Worm (Caenorhabditis elegans) whole organism, mixed stage, embryonic: ENCODE measurements around the gene brc-1.

Experiments used
- elt-3 ChIP-seq: fragments of 150-350 bp; optimal IDR thresholded peaks from 2 replicates; lab custom pipeline; 2014; ENCODE audit warnings: missing biosample characterization, missing genetic modification characterization
- mep-1 ChIP-seq: fragments of 150-350 bp; optimal IDR thresholded peaks from 2 replicates; lab custom pipeline; 2017; ENCODE audit warnings: missing biosample characterization, missing genetic modification reagents, missing genetic modification characterization, inconsistent platforms
- nhr-2 ChIP-seq: fragments of 150-350 bp; optimal IDR thresholded peaks from 2 replicates; lab custom pipeline; 2014; ENCODE audit warnings: missing biosample characterization, missing genetic modification characterization
- nhr-28 ChIP-seq: fragments of 150-350 bp; optimal IDR thresholded peaks from 2 replicates; lab custom pipeline; 2014; ENCODE audit warnings: missing biosample characterization, missing genetic modification characterization
- pha-4 ChIP-seq: fragments of 150-350 bp; optimal IDR thresholded peaks from 2 replicates; lab custom pipeline; 2018; ENCODE audit warnings: missing biosample characterization, missing genetic modification reagents, missing genetic modification characterization
- snpc-4 ChIP-seq: fragments of 150-350 bp; optimal IDR thresholded peaks from 2 replicates; lab custom pipeline; 2014; ENCODE audit warnings: missing biosample characterization, missing genetic modification characterization
- sptf-1 ChIP-seq: sonication (generic microtip); optimal IDR thresholded peaks from 2 replicates; lab custom pipeline; 2017; ENCODE audit warnings: mild to moderate bottlenecking, missing genetic modification characterization, moderate library complexity, missing compliant biosample characterization
- unc-39 ChIP-seq: fragments of 150-350 bp; optimal IDR thresholded peaks from 2 replicates; lab custom pipeline; 2014; ENCODE audit warnings: missing biosample characterization, missing genetic modification characterization
- ztf-11 ChIP-seq: fragments of 150-350 bp; optimal IDR thresholded peaks from 2 replicates; lab custom pipeline; 2014; ENCODE audit warnings: missing biosample characterization, missing genetic modification characterization

DNA sequence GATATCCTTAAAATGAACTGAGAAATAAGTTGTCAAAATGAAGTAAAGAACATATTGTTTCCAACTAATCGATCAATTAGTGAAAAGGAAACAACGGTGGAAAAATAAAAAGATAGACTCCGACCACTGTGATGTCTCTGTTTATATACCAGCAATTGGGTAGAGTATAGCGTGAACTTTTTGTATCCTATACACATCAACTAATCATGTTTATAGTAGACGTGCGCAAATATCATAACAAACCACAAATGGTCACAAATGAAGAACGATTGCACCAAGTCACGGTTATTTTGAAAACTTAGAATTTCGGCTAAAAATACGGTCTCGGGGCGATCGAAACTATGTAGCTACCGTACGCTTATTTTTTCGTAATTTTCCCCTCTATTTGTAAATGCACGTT lies 23.1 kb downstream of the brc-1 start, which contains the start of gene cyp-25A3:
- TF ChIP-seq elt-3: no peak
- no peak for TF ChIP-seq unc-39 (tag; lab: Kevin White, UChicago)
- no peak for TF ChIP-seq snpc-4 (tag; lab: Kevin White, UChicago)
- TF ChIP-seq nhr-28: no peak
- TF ChIP-seq pha-4 (tag; lab: Kevin White, UChicago): no peak
- no peak for TF ChIP-seq nhr-2 (tag; lab: Kevin White, UChicago)
- no peak for TF ChIP-seq ztf-11 (tag; lab: Kevin White, UChicago)
- no peak for TF ChIP-seq sptf-1 (tag; lab: Kevin White, UChicago)
- no peak for TF ChIP-seq mep-1 (tag; lab: Kevin White, UChicago)
